Worm (Caenorhabditis elegans) whole organism, young adult: Measurements from ENCODE around the gene rps-12.

Experiments
- B0019.2 ChIP-seq: fragments of 200-800 bp; sonication (Bioruptor generic); conservative IDR thresholded peaks from 2 replicates; pipeline ENCODE4 v1.3.6; 2022; ENCODE audit warnings: missing genetic modification reagents, missing genetic modification characterization, missing compliant biosample characterization
- B0035.1 ChIP-seq: sonication (generic microtip); optimal IDR thresholded peaks from 2 replicates; lab custom pipeline; 2016; ENCODE audit warnings: missing genetic modification characterization, mild to moderate bottlenecking, missing compliant biosample characterization, missing genotype, missing genetic modification reagents
- B0336.3 ChIP-seq: fragments of 200-800 bp; sonication (Bioruptor generic); IDR thresholded peaks from 2 replicates; pipeline ENCODE4 v1.3.6; 2022; ENCODE audit warnings: missing genetic modification characterization, missing compliant biosample characterization
- C17E4.6 ChIP-seq: fragments of 200-800 bp; sonication (Bioruptor generic); IDR thresholded peaks from 2 replicates; pipeline ENCODE4 v1.3.6; 2022; ENCODE audit warnings: missing genetic modification reagents, missing genetic modification characterization, missing compliant biosample characterization
- F10E7.11 ChIP-seq: sonication (generic microtip); optimal IDR thresholded peaks from 2 replicates; lab custom pipeline; 2017; ENCODE audit warnings: mild to moderate bottlenecking, missing genetic modification characterization, moderate library complexity, missing compliant biosample characterization
- F37B4.10 ChIP-seq: fragments of 200-800 bp; sonication (Bioruptor generic); IDR thresholded peaks from 2 replicates; pipeline ENCODE4 v1.3.6; 2022; ENCODE audit warnings: missing genetic modification characterization, missing compliant biosample characterization
- F39B2.1 ChIP-seq: fragments of 200-800 bp; sonication (Bioruptor generic); IDR thresholded peaks from 2 replicates; pipeline ENCODE4 v1.3.6; 2022; ENCODE audit warnings: missing genetic modification reagents, missing genetic modification characterization, missing compliant biosample characterization
- T07F8.4 ChIP-seq: sonication (generic microtip); optimal IDR thresholded peaks from 2 replicates; lab custom pipeline; 2016; ENCODE audit warnings: mild to moderate bottlenecking, missing genetic modification characterization, moderate library complexity, missing compliant biosample characterization
- Y53F4B.3 ChIP-seq: fragments of 200-800 bp; sonication (Bioruptor generic); IDR thresholded peaks from 2 replicates; pipeline ENCODE4 v1.3.6; 2022; ENCODE audit warnings: missing genetic modification reagents, missing genetic modification characterization, missing compliant biosample characterization
- Y56A3A.18 ChIP-seq: fragments of 200-800 bp; sonication (Bioruptor generic); IDR thresholded peaks from 2 replicates; pipeline ENCODE4 v1.3.6; 2022; ENCODE audit warnings: missing genetic modification reagents, missing genetic modification characterization, missing compliant biosample characterization
- ZK185.1 ChIP-seq: sonication (generic microtip); optimal IDR thresholded peaks from 2 replicates; lab custom pipeline; 2016; ENCODE audit warnings: mild to moderate bottlenecking, missing genetic modification characterization, missing compliant biosample characterization; ENCODE audit not compliant: poor library complexity, severe bottlenecking
- ama-1 ChIP-seq, 3 experiments: fragments of 150-350 bp in 1 of 3; sonication (generic microtip) in 2 of 3; optimal IDR thresholded peaks; 2 replicates each; lab custom pipeline; 2014 to 2018; ENCODE audit warnings: missing biosample characterization in 2 of 3, missing genetic modification characterization in 2 of 3, missing genetic modification reagents in 2 of 3
- atf-7 ChIP-seq: sonication (generic microtip); optimal IDR thresholded peaks from 2 replicates; lab custom pipeline; 2017; ENCODE audit warnings: mild to moderate bottlenecking, missing genetic modification characterization, missing compliant biosample characterization
- cebp-1 ChIP-seq, 2 experiments: fragments of 200-800 bp in 1 of 2; sonication (Bioruptor generic) in 1 of 2; sonication (generic microtip) in 1 of 2; IDR thresholded peaks in 1 of 2; optimal IDR thresholded peaks in 1 of 2; 2 replicates each; pipeline versions ENCODE4 v1.3.6 to Lab custom; 2017 to 2022; ENCODE audit warnings: missing compliant biosample characterization in 2 of 2, missing genetic modification characterization in 2 of 2, mild to moderate bottlenecking in 1 of 2, missing genetic modification reagents in 1 of 2, moderate library complexity in 1 of 2
- dpl-1 ChIP-seq: fragments of 150-350 bp; optimal IDR thresholded peaks from 2 replicates; lab custom pipeline; 2014; ENCODE audit warnings: missing biosample characterization, missing genetic modification reagents, missing genetic modification characterization
- egl-44 ChIP-seq: fragments of 200-800 bp; sonication (Bioruptor generic); IDR thresholded peaks from 2 replicates; pipeline ENCODE4 v1.3.6; 2022; ENCODE audit warnings: missing genetic modification reagents, missing genetic modification characterization, missing compliant biosample characterization
- ekl-4 ChIP-seq: fragments of 200-800 bp; sonication (Bioruptor generic); IDR thresholded peaks from 2 replicates; pipeline ENCODE4 v1.3.6; 2022; ENCODE audit warnings: missing genetic modification reagents, missing genetic modification characterization, missing compliant biosample characterization
- fkh-3 ChIP-seq: sonication (generic microtip); optimal IDR thresholded peaks from 2 replicates; lab custom pipeline; 2016; ENCODE audit warnings: mild to moderate bottlenecking, missing genetic modification characterization, missing compliant biosample characterization
- hlh-12 ChIP-seq: sonication (generic microtip); optimal IDR thresholded peaks from 2 replicates; lab custom pipeline; 2016; ENCODE audit warnings: missing genetic modification characterization, missing compliant biosample characterization
- hmg-1.2 ChIP-seq: fragments of 200-800 bp; sonication (Bioruptor generic); IDR thresholded peaks from 2 replicates; pipeline ENCODE4 v1.3.6; 2022; ENCODE audit warnings: missing genetic modification reagents, missing genetic modification characterization, missing compliant biosample characterization
- hmg-20 ChIP-seq: fragments of 200-800 bp; sonication (Bioruptor generic); IDR thresholded peaks from 2 replicates; pipeline ENCODE4 v1.3.6; 2022; ENCODE audit warnings: missing genetic modification reagents, missing genetic modification characterization, missing compliant biosample characterization
- hrde-1 ChIP-seq: sonication (generic microtip); optimal IDR thresholded peaks from 2 replicates; lab custom pipeline; 2016; ENCODE audit warnings: missing genetic modification characterization, mild to moderate bottlenecking, missing compliant biosample characterization, moderate library complexity, missing genotype, missing genetic modification reagents, borderline replicate concordance
- lin-26 ChIP-seq: fragments of 200-800 bp; sonication (Bioruptor generic); IDR thresholded peaks from 2 replicates; pipeline ENCODE4 v1.3.6; 2022; ENCODE audit warnings: missing genetic modification reagents, missing genetic modification characterization, missing compliant biosample characterization
- lin-35 ChIP-seq, 3 experiments: fragments of 150-350 bp in 2 of 3; sonication (generic microtip) in 1 of 3; optimal IDR thresholded peaks; 2 replicates each; lab custom pipeline; 2014 to 2018; ENCODE audit warnings: missing biosample characterization in 3 of 3, missing genetic modification characterization in 3 of 3, missing genetic modification reagents in 3 of 3
- madf-6 ChIP-seq: fragments of 200-800 bp; sonication (Bioruptor generic); IDR thresholded peaks from 2 replicates; pipeline ENCODE4 v1.3.6; 2022; ENCODE audit warnings: missing genetic modification reagents, missing genetic modification characterization, missing compliant biosample characterization
- mcd-1 ChIP-seq: fragments of 200-800 bp; sonication (Bioruptor generic); IDR thresholded peaks from 2 replicates; pipeline ENCODE4 v1.3.6; 2022; ENCODE audit warnings: missing genetic modification reagents, missing genetic modification characterization, missing compliant biosample characterization
- nfyb-1 ChIP-seq: fragments of 200-800 bp; sonication (Bioruptor generic); IDR thresholded peaks from 2 replicates; pipeline ENCODE4 v1.3.6; 2022; ENCODE audit warnings: missing genetic modification reagents, missing genetic modification characterization, missing compliant biosample characterization
- nhr-27 ChIP-seq: fragments of 200-800 bp; sonication (Bioruptor generic); optimal IDR thresholded peaks from 2 replicates; lab custom pipeline; 2018; ENCODE audit warnings: mild to moderate bottlenecking, missing genetic modification characterization, moderate library complexity, missing compliant biosample characterization
- repo-1 ChIP-seq: sonication (generic microtip); optimal IDR thresholded peaks from 2 replicates; lab custom pipeline; 2017; ENCODE audit warnings: mild to moderate bottlenecking, missing genetic modification characterization, missing compliant biosample characterization
- sea-2 ChIP-seq: fragments of 200-800 bp; sonication (Bioruptor generic); IDR thresholded peaks from 2 replicates; pipeline ENCODE4 v1.3.6; 2022; ENCODE audit warnings: missing genetic modification characterization, missing compliant biosample characterization
- snpc-1.3 ChIP-seq: sonication (generic microtip); optimal IDR thresholded peaks from 2 replicates; lab custom pipeline; 2017; ENCODE audit warnings: missing genetic modification characterization, mild to moderate bottlenecking, missing compliant biosample characterization, antibody characterized with exemption, moderate library complexity, missing genotype, missing genetic modification reagents; ENCODE audit not compliant: insufficient read depth
- snpc-3.4 ChIP-seq: sonication (generic microtip); optimal IDR thresholded peaks from 2 replicates; lab custom pipeline; 2017; ENCODE audit warnings: missing genetic modification characterization, mild to moderate bottlenecking, missing compliant biosample characterization, antibody characterized with exemption, moderate library complexity, missing genotype, missing genetic modification reagents
- unc-62 ChIP-seq: fragments of 150-350 bp; optimal IDR thresholded peaks from 2 replicates; lab custom pipeline; 2014; ENCODE audit warnings: missing biosample characterization, missing genetic modification reagents, missing genetic modification characterization
- ztf-26 ChIP-seq: sonication (generic microtip); optimal IDR thresholded peaks from 2 replicates; lab custom pipeline; 2017; ENCODE audit warnings: missing genetic modification characterization, missing compliant biosample characterization
- ztf-28 ChIP-seq: fragments of 200-800 bp; sonication (Bioruptor generic); IDR thresholded peaks from 2 replicates; pipeline ENCODE4 v1.3.6; 2022; ENCODE audit warnings: missing genetic modification reagents, missing genetic modification characterization, missing compliant biosample characterization

rps-12 gene

DNA sequence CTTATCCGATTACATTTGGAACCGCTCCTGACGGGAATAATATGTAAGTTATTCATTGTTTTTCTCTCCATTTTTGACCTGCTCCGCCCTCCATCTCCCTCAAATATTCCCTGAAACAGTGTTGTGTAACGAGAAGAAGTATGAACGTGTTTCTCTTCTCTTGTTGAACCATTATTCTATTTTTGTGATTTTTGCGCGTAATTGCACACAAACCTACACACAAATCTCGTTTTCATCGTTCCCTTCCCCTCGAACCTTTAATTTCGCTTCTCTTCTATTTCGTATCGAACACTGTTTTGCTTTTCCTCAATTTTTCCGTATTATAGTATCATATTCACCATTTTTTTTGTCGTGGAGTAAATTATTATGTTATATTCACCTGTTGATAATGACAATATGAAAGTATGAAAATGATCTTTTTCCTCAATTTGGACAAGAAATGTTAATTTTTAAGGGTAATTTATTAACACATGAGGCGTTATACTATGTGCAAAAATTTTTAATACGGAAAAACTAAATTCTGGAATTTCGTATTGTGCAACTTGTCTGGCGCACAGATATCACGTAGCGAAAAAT, 38.2 kb downstream of the rps-12 start:
- no peak for TF ChIP-seq ZK185.1 (tag; lab: Kevin White, UChicago)
- TF ChIP-seq madf-6: 0 out of 2 replicates have a peak, but pooled peaks have one; percentile 14
- TF ChIP-seq sea-2: no peak
- TF ChIP-seq ekl-4: no peak
- no peak for TF ChIP-seq dpl-1 (GFP tag; lab: Kevin White, UChicago)
- no peak for TF ChIP-seq nhr-27 (tag; lab: Kevin White, UChicago)
- peak; percentile 22 for TF ChIP-seq hrde-1 (tag; lab: Kevin White, UChicago)
- TF ChIP-seq B0336.3 (GFP tag; lab: Robert Waterston, UW): peak; percentile 17; the same call in 1 of the 2 replicates
- TF ChIP-seq T07F8.4: no peak
- TF ChIP-seq ztf-28 (GFP tag; lab: Robert Waterston, UW): no peak
- 0 out of 2 replicates have a peak, but pooled peaks have one; percentile 21 for TF ChIP-seq hmg-1.2 (GFP tag; lab: Robert Waterston, UW)
- no peak for TF ChIP-seq fkh-3 (tag; lab: Kevin White, UChicago)
- 0 out of 2 replicates have a peak, but pooled peaks have one; percentile 5 for TF ChIP-seq mcd-1 (GFP tag; lab: Robert Waterston, UW)
- no peak for TF ChIP-seq B0019.2 (GFP tag; lab: Robert Waterston, UW)
- 0 out of 2 replicates have a peak, but pooled peaks have one; percentile 31 for TF ChIP-seq lin-26 (GFP tag; lab: Robert Waterston, UW)
- TF ChIP-seq hlh-12 (tag; lab: Kevin White, UChicago): no peak
- peak; percentile 0 for TF ChIP-seq ama-1 (optimal IDR thresholded peaks at IDR 0.05; lab: Kevin White, UChicago)
- TF ChIP-seq ama-1 (GFP tag; optimal IDR thresholded peaks at IDR 0.05; lab: Kevin White, UChicago): no peak
- TF ChIP-seq snpc-3.4 (tag; lab: Kevin White, UChicago): no peak

DNA sequence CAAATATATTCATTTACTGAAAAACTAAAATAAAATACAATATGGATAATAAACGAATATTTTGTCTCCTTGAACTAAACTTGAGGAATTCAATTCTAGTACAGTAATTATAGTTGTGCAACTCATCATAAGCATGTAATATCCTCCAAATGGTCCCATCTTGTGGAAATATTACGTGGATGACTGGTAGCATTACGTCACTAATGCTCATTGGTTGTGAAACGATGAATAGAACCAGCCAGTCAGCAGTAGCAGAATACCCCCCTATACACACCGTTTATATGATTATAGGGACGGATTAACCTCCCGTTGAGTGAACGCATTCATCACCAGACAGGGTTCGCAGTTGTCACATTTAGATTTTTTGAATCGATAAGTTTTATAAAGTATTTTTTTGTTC, 39.3 kb downstream of the rps-12 start:
- TF ChIP-seq hmg-20 (GFP tag; lab: Robert Waterston, UW) (no peak), nfyb-1 (GFP tag; lab: Robert Waterston, UW) (no peak), Y56A3A.18 (GFP tag; lab: Robert Waterston, UW) (no peak), ztf-26 (no peak), lin-26 (GFP tag; lab: Robert Waterston, UW) (no peak), lin-35 (GFP tag; optimal IDR thresholded peaks at IDR 0.05; lab: Kevin White, UChicago) (no peak)
- TF ChIP-seq, all 124 proteins: peak for 0

DNA sequence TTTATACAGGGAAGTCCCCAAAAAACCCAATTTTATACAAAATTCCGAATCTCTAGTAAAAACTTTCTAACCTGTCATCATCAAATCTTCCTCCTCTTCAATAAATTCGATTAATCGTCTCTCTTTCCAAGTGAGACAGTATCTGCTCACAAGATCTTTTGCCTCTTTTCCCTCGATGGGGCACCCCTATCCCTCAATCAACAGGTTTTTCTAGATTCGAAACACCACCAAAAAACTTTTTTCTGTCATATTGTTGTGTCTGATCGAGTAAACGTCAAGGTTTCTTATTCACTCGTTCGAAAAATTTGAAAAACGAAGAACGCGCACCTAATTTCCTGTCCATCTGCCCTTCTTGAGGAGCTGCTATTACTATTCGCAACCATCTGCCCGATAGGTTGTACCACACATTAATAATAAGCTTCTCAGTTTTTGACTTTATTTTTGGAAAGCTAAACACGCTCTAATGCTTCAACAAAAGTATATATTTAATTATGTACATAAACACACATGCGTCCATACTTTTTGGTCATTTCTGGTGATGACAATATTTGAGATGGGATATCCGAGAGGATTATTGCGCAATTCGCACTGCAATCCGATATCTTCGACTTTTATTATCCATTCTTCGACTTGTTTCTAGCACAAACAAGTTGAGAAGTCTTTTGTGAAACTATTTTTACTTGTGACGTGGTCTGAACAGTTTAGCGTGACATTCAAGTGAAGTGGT, 40.2 kb downstream of the rps-12 start:
- TF ChIP-seq atf-7: no peak
- no peak for TF ChIP-seq F10E7.11 (tag; lab: Kevin White, UChicago)
- TF ChIP-seq ama-1 (optimal IDR thresholded peaks at IDR 0.05; lab: Kevin White, UChicago): no peak
- TF ChIP-seq ama-1 (GFP tag; optimal IDR thresholded peaks at IDR 0.05; lab: Kevin White, UChicago): no peak
- TF ChIP-seq T07F8.4: no peak
- no peak for TF ChIP-seq F37B4.10 (GFP tag; lab: Robert Waterston, UW)
- no peak for TF ChIP-seq C17E4.6
- TF ChIP-seq unc-62 (GFP tag; lab: Kevin White, UChicago): no peak
- no peak for TF ChIP-seq Y53F4B.3 (GFP tag; lab: Robert Waterston, UW)
- TF ChIP-seq repo-1 (tag; lab: Kevin White, UChicago): no peak
- TF ChIP-seq fkh-3 (tag; lab: Kevin White, UChicago): no peak
- TF ChIP-seq F39B2.1 (GFP tag; lab: Robert Waterston, UW): no peak
- no peak for TF ChIP-seq cebp-1 (GFP tag; IDR thresholded peaks at IDR 0.05; lab: Robert Waterston, UW)
- no peak for TF ChIP-seq cebp-1 (tag; optimal IDR thresholded peaks at IDR 0.05; lab: Kevin White, UChicago)
- TF ChIP-seq egl-44 (GFP tag; lab: Robert Waterston, UW): no peak
- no peak for TF ChIP-seq B0019.2 (GFP tag; lab: Robert Waterston, UW)
- TF ChIP-seq B0035.1 (tag; lab: Kevin White, UChicago): no peak
- TF ChIP-seq snpc-1.3 (tag; lab: Kevin White, UChicago): no peak
